Fruit fly (Drosophila melanogaster) whole organism, adult: ENCODE measurements around the gene Pp2A-29B.

ENCODE experiments used
- CG14711 ChIP-seq: fragments of 200-800 bp; sonication (Bioruptor generic); optimal IDR thresholded peaks from 2 replicates; lab custom pipeline; 2018; ENCODE audit warnings: missing biosample characterization, mild to moderate bottlenecking, missing genetic modification characterization, moderate library complexity
- CG33017 ChIP-seq: fragments of 200-800 bp; sonication (Bioruptor generic); optimal IDR thresholded peaks from 2 replicates; lab custom pipeline; 2018; ENCODE audit warnings: missing biosample characterization, mild to moderate bottlenecking, missing genetic modification characterization, moderate library complexity
- CG7045 ChIP-seq: fragments of 200-800 bp; sonication (Bioruptor generic); optimal IDR thresholded peaks from 2 replicates; lab custom pipeline; 2017; ENCODE audit warnings: missing biosample characterization, mild to moderate bottlenecking, missing genetic modification characterization
- Clk ChIP-seq: fragments of 200-800 bp; sonication (Bioruptor generic); optimal IDR thresholded peaks from 2 replicates; lab custom pipeline; 2017; ENCODE audit warnings: missing biosample characterization, missing genetic modification characterization
- cnc ChIP-seq, 2 experiments: fragments of >200 bp; optimal IDR thresholded peaks; 2 replicates each; lab custom pipeline; 2017

- no peak for TF ChIP-seq Clk (GFP tag; lab: Kevin White, UChicago)
- no peak for TF ChIP-seq CG33017 (tag; lab: Kevin White, UChicago)
- no peak for TF ChIP-seq cnc (optimal IDR thresholded peaks at IDR 0.05; lab: Kevin White, UChicago)
- TF ChIP-seq CG7045 (GFP tag; lab: Kevin White, UChicago) = no peak
- no peak for TF ChIP-seq CG14711 (tag; lab: Kevin White, UChicago)
Observed at dm6 chr2L:8351333-8351732, 14.5 kb upstream of the Pp2A-29B start.
